Worm (Caenorhabditis elegans): ENCODE results near the gene nlp-68.

ce11 chrIII:10519615-10520014 is 19.3 kb downstream of the nlp-68 start:
- no peak for TF ChIP-seq ama-1 (optimal IDR thresholded peaks at IDR 0.05)
- TF ChIP-seq flt-1 (GFP tag; IDR thresholded peaks at IDR 0.05), result no peak
- TF ChIP-seq ceh-13 (GFP tag; optimal IDR thresholded peaks at IDR 0.05), result no peak
- TF ChIP-seq sea-1 (GFP tag; conservative IDR thresholded peaks at IDR 0.05), result no peak
- TF ChIP-seq scrt-1 (GFP tag; IDR thresholded peaks at IDR 0.05), result no peak
- no peak for TF ChIP-seq hmg-4 (GFP tag; optimal IDR thresholded peaks at IDR 0.05)
- no peak for TF ChIP-seq ceh-36 (tag; optimal IDR thresholded peaks at IDR 0.05)
- no peak for TF ChIP-seq pes-1 (GFP tag; IDR thresholded peaks at IDR 0.05)
- TF ChIP-seq tra-4 (tag; optimal IDR thresholded peaks at IDR 0.05), result no peak
